Worm (Caenorhabditis elegans) whole organism, L3 larva: ENCODE measurements around the gene D2089.8.
A peak's percentile ranks its signal among the peaks of the same experiment; 100 is the strongest.

Source experiments
- R02D3.7 ChIP-seq: fragments of 150-350 bp; optimal IDR thresholded peaks from 2 replicates; lab custom pipeline; 2014; ENCODE audit warnings: missing biosample characterization, missing genetic modification characterization
- ama-1 ChIP-seq: fragments of 150-350 bp; optimal IDR thresholded peaks from 2 replicates; lab custom pipeline; 2018
- ceh-28 ChIP-seq: fragments of 150-350 bp; optimal IDR thresholded peaks from 2 replicates; lab custom pipeline; 2014; ENCODE audit warnings: missing biosample characterization, missing genetic modification reagents, missing genetic modification characterization
- ceh-82 ChIP-seq: fragments of 150-350 bp; optimal IDR thresholded peaks from 2 replicates; lab custom pipeline; 2014; ENCODE audit warnings: missing biosample characterization, missing genetic modification characterization
- ceh-9 ChIP-seq: sonication (generic microtip); optimal IDR thresholded peaks from 2 replicates; lab custom pipeline; 2018; ENCODE audit warnings: missing biosample characterization, missing genetic modification characterization
- daf-12 ChIP-seq: fragments of 150-350 bp; optimal IDR thresholded peaks from 2 replicates; lab custom pipeline; 2014; ENCODE audit warnings: missing biosample characterization, missing genetic modification reagents, missing genetic modification characterization
- elt-1 ChIP-seq: fragments of 150-350 bp; optimal IDR thresholded peaks from 2 replicates; lab custom pipeline; 2014; ENCODE audit warnings: missing biosample characterization, missing genetic modification characterization
- elt-2 ChIP-seq: sonication (generic microtip); optimal IDR thresholded peaks from 2 replicates; lab custom pipeline; 2016; ENCODE audit warnings: missing genetic modification reagents, mild to moderate bottlenecking, missing genetic modification characterization, missing compliant biosample characterization
- elt-3 ChIP-seq, 3 experiments: fragments of 150-350 bp in 1 of 3; sonication (generic microtip) in 2 of 3; optimal IDR thresholded peaks; 2 replicates in 2 of 3; 4 replicates in 1 of 3; lab custom pipeline; 2014 to 2017; ENCODE audit warnings: missing biosample characterization in 3 of 3, missing genetic modification characterization in 3 of 3
- eor-1 ChIP-seq, 2 experiments: fragments of 150-350 bp; optimal IDR thresholded peaks; 2 replicates each; lab custom pipeline; 2014 to 2018; ENCODE audit warnings: missing biosample characterization in 2 of 2, missing genetic modification characterization in 2 of 2
- fkh-10 ChIP-seq: sonication (generic microtip); optimal IDR thresholded peaks from 2 replicates; lab custom pipeline; 2017; ENCODE audit warnings: missing biosample characterization, missing genetic modification reagents, missing genetic modification characterization
- fkh-2 ChIP-seq: fragments of 150-350 bp; optimal IDR thresholded peaks from 2 replicates; lab custom pipeline; 2014; ENCODE audit warnings: missing biosample characterization, missing genetic modification reagents, missing genetic modification characterization
- hmg-11 ChIP-seq: sonication (generic microtip); optimal IDR thresholded peaks from 2 replicates; lab custom pipeline; 2016; ENCODE audit warnings: missing genetic modification characterization, missing compliant biosample characterization
- jun-1 ChIP-seq: fragments of 150-350 bp; optimal IDR thresholded peaks from 2 replicates; lab custom pipeline; 2014; ENCODE audit warnings: missing biosample characterization, missing genetic modification reagents, missing genetic modification characterization
- lin-15B ChIP-seq: fragments of 150-350 bp; optimal IDR thresholded peaks from 2 replicates; lab custom pipeline; 2014; ENCODE audit warnings: missing biosample characterization, missing genetic modification characterization
- lin-39 ChIP-seq: fragments of 150-350 bp; optimal IDR thresholded peaks from 2 replicates; lab custom pipeline; 2018; ENCODE audit warnings: missing biosample characterization, missing genetic modification reagents, missing genetic modification characterization
- lsy-12 ChIP-seq: sonication (generic microtip); optimal IDR thresholded peaks from 2 replicates; lab custom pipeline; 2016; ENCODE audit warnings: mild to moderate bottlenecking, missing genetic modification characterization, missing compliant biosample characterization
- mml-1 ChIP-seq: fragments of 150-350 bp; sonication (generic microtip); optimal IDR thresholded peaks from 3 replicates; lab custom pipeline; 2014; ENCODE audit warnings: missing biosample characterization, missing genetic modification characterization
- nfya-1 ChIP-seq: sonication (generic microtip); optimal IDR thresholded peaks from 2 replicates; lab custom pipeline; 2017; ENCODE audit warnings: missing genetic modification characterization, mild to moderate bottlenecking, missing compliant biosample characterization, antibody characterized with exemption, moderate library complexity; ENCODE audit not compliant: insufficient read depth
- nhr-11 ChIP-seq: fragments of 150-350 bp; optimal IDR thresholded peaks from 2 replicates; lab custom pipeline; 2014; ENCODE audit warnings: missing biosample characterization, missing genetic modification characterization
- nhr-12 ChIP-seq: fragments of 150-350 bp; optimal IDR thresholded peaks from 2 replicates; lab custom pipeline; 2014; ENCODE audit warnings: missing biosample characterization, missing genetic modification characterization
- nhr-23 ChIP-seq: fragments of 150-350 bp; optimal IDR thresholded peaks from 2 replicates; lab custom pipeline; 2014; ENCODE audit warnings: missing biosample characterization, missing genetic modification reagents, missing genetic modification characterization
- nhr-237 ChIP-seq: fragments of 150-350 bp; optimal IDR thresholded peaks from 2 replicates; lab custom pipeline; 2014; ENCODE audit warnings: missing biosample characterization, missing genetic modification characterization
- nhr-28 ChIP-seq: fragments of 150-350 bp; optimal IDR thresholded peaks from 2 replicates; lab custom pipeline; 2014; ENCODE audit warnings: missing biosample characterization, missing genetic modification characterization
- nhr-76 ChIP-seq: fragments of 150-350 bp; sonication (generic microtip); optimal IDR thresholded peaks from 5 replicates; lab custom pipeline; 2014; ENCODE audit warnings: missing biosample characterization, missing genetic modification characterization
- nhr-77 ChIP-seq: fragments of 150-350 bp; optimal IDR thresholded peaks from 2 replicates; lab custom pipeline; 2014; ENCODE audit warnings: missing biosample characterization, missing genetic modification characterization
- pha-4 ChIP-seq: fragments of 150-350 bp; optimal IDR thresholded peaks from 2 replicates; lab custom pipeline; 2014; ENCODE audit warnings: missing biosample characterization, missing genetic modification reagents, missing genetic modification characterization
- pqm-1 ChIP-seq: fragments of 150-350 bp; optimal IDR thresholded peaks from 2 replicates; lab custom pipeline; 2017; ENCODE audit warnings: missing biosample characterization, missing genetic modification characterization, inconsistent platforms
- sea-2 ChIP-seq: fragments of 150-350 bp; sonication (generic microtip); optimal IDR thresholded peaks from 4 replicates; lab custom pipeline; 2014; ENCODE audit warnings: missing biosample characterization, missing genetic modification reagents, missing genetic modification characterization
- snpc-4 ChIP-seq: fragments of 150-350 bp; optimal IDR thresholded peaks from 2 replicates; lab custom pipeline; 2014; ENCODE audit warnings: missing biosample characterization, missing genetic modification characterization
- tbx-2 ChIP-seq: sonication (generic microtip); optimal IDR thresholded peaks from 2 replicates; lab custom pipeline; 2016; ENCODE audit warnings: mild to moderate bottlenecking, missing genetic modification characterization, missing compliant biosample characterization
- zag-1 ChIP-seq: fragments of 150-350 bp; optimal IDR thresholded peaks from 2 replicates; lab custom pipeline; 2014; ENCODE audit warnings: missing biosample characterization, missing genetic modification characterization
- ztf-11 ChIP-seq: fragments of 150-350 bp; optimal IDR thresholded peaks from 2 replicates; lab custom pipeline; 2014; ENCODE audit warnings: missing biosample characterization, missing genetic modification characterization
- ztf-4 ChIP-seq: fragments of 150-350 bp; optimal IDR thresholded peaks from 2 replicates; lab custom pipeline; 2014; ENCODE audit warnings: missing biosample characterization, missing genetic modification characterization

D2089.8 gene

ce11 chrII:10652112-10652511, 10.5 kb downstream of the D2089.8 start, which contains the start of gene nphp-1:
Gene nphp-1 (minus strand): TSS chrII:10652256.
- no peak for TF ChIP-seq daf-12 (tag; lab: Kevin White, UChicago)
- no peak for TF ChIP-seq nhr-77 (tag; lab: Kevin White, UChicago)
- TF ChIP-seq nfya-1 (tag; lab: Kevin White, UChicago), result no peak
- TF ChIP-seq pha-4 (tag; lab: Kevin White, UChicago), result no peak
- no peak for TF ChIP-seq nhr-11 (tag; lab: Kevin White, UChicago)
- TF ChIP-seq nhr-23 (tag; lab: Kevin White, UChicago), result no peak
- no peak for TF ChIP-seq fkh-2
- TF ChIP-seq ceh-82, result no peak
- no peak for TF ChIP-seq zag-1 (tag; lab: Kevin White, UChicago)

- TF ChIP-seq elt-2 (tag; lab: Kevin White, UChicago) (peak; percentile 58), elt-1 (tag; lab: Kevin White, UChicago) (no peak), fkh-10 (no peak), pha-4 (tag; lab: Kevin White, UChicago) (no peak), pqm-1 (peak; percentile 12), ceh-28 (tag; lab: Kevin White, UChicago) (no peak)
- TF ChIP-seq, all 47 proteins: peak for 2
Observed at ce11 chrII:10646901-10647566, 15.5 kb downstream of the D2089.8 start, which contains the start of gene M28.10. Gene M28.10 (plus strand): TSS chrII:10647516.

- TF ChIP-seq hmg-11 (tag; lab: Kevin White, UChicago) (no peak), nhr-12 (tag; lab: Kevin White, UChicago) (no peak), mml-1 (tag; lab: Kevin White, UChicago) (no peak), nhr-76 (tag; lab: Kevin White, UChicago) (no peak), ceh-28 (tag; lab: Kevin White, UChicago) (no peak), snpc-4 (tag; lab: Kevin White, UChicago) (no peak), lin-15B (no peak)
Observed at ce11 chrII:10643403-10643802, 19.2 kb downstream of the D2089.8 start, which contains the start of gene M28.4. Gene M28.4 (plus strand): TSS chrII:10643703.

ce11 chrII:10639110-10639509, 23.5 kb downstream of the D2089.8 start, which contains the start of gene M28.9:
Gene M28.9 (plus strand): TSS chrII:10639410.
- TF ChIP-seq sea-2 (GFP tag; lab: Kevin White, UChicago), result no peak
- TF ChIP-seq nhr-237, result no peak
- TF ChIP-seq ztf-11 (tag; lab: Kevin White, UChicago), result no peak
- no peak for TF ChIP-seq R02D3.7
- no peak for TF ChIP-seq elt-2 (tag; lab: Kevin White, UChicago)

ce11 chrII:10630944-10631343, 31.6 kb downstream of the D2089.8 start:
- TF ChIP-seq nhr-28 (tag; lab: Kevin White, UChicago), result no peak
- peak; percentile 28 for TF ChIP-seq elt-2 (tag; lab: Kevin White, UChicago)
- no peak for TF ChIP-seq nhr-12 (tag; lab: Kevin White, UChicago)
- TF ChIP-seq ztf-4 (tag; lab: Kevin White, UChicago), result no peak
- no peak for TF ChIP-seq nhr-11 (tag; lab: Kevin White, UChicago)
- peak; percentile 20 for TF ChIP-seq pqm-1
- no peak for TF ChIP-seq tbx-2 (tag; lab: Kevin White, UChicago)
- TF ChIP-seq nfya-1 (tag; lab: Kevin White, UChicago), result no peak
- TF ChIP-seq eor-1 (tag; optimal IDR thresholded peaks at IDR 0.05; lab: Kevin White, UChicago), result no peak
- TF ChIP-seq mml-1 (tag; lab: Kevin White, UChicago), result no peak
- TF ChIP-seq ama-1 (lab: Kevin White, UChicago), result no peak
- no peak for TF ChIP-seq nhr-237
- TF ChIP-seq ceh-9 (tag; lab: Kevin White, UChicago), result no peak

- TF ChIP-seq ztf-11 (tag; lab: Kevin White, UChicago) (no peak), ceh-28 (tag; lab: Kevin White, UChicago) (no peak), fkh-2 (no peak), lin-39 (tag; lab: Kevin White, UChicago) (no peak), nfya-1 (tag; lab: Kevin White, UChicago) (no peak), tbx-2 (tag; lab: Kevin White, UChicago) (no peak), nhr-28 (tag; lab: Kevin White, UChicago) (no peak), lsy-12 (no peak), ama-1 (lab: Kevin White, UChicago) (no peak), daf-12 (tag; lab: Kevin White, UChicago) (no peak), elt-3 (tag; optimal IDR thresholded peaks at IDR 0.05; lab: Kevin White, UChicago) (no peak), jun-1 (no peak), ztf-4 (tag; lab: Kevin White, UChicago) (no peak)
- TF ChIP-seq, all 47 proteins: peak for 0
Observed at ce11 chrII:10627963-10628362, 34.6 kb downstream of the D2089.8 start, which contains the start of gene M28.8. Gene M28.8 (plus strand): TSS chrII:10628263.
